Fruit fly (Drosophila melanogaster) whole organism, prepupa: ENCODE results near the gene CG7646.

Source experiments
- CG11902 ChIP-seq: fragments of 200-800 bp; sonication (Bioruptor generic); optimal IDR thresholded peaks from 3 replicates; lab custom pipeline; 2016; ENCODE audit warnings: missing biosample characterization, missing genetic modification characterization
- CG1621 ChIP-seq: fragments of 200-800 bp; sonication (Bioruptor generic); optimal IDR thresholded peaks from 3 replicates; lab custom pipeline; 2018; ENCODE audit warnings: missing biosample characterization, mild to moderate bottlenecking, missing genetic modification characterization
- CG16779 ChIP-seq: fragments of 200-800 bp; sonication (Bioruptor generic); optimal IDR thresholded peaks from 3 replicates; lab custom pipeline; 2017; ENCODE audit warnings: missing biosample characterization, mild to moderate bottlenecking, missing genetic modification characterization
- CG31627 ChIP-seq: fragments of 200-800 bp; sonication (Bioruptor generic); optimal IDR thresholded peaks from 3 replicates; lab custom pipeline; 2016; ENCODE audit warnings: missing biosample characterization, missing genetic modification characterization
- CG6854 ChIP-seq: fragments of 200-800 bp; sonication (Bioruptor generic); optimal IDR thresholded peaks from 2 replicates; lab custom pipeline; 2017; ENCODE audit warnings: missing biosample characterization, mild to moderate bottlenecking, missing genetic modification characterization
- CG8319 ChIP-seq: fragments of 200-800 bp; sonication (Bioruptor generic); optimal IDR thresholded peaks from 3 replicates; lab custom pipeline; 2016; ENCODE audit warnings: missing biosample characterization, missing genetic modification characterization
- Lpt ChIP-seq: fragments of 200-800 bp; sonication (Bioruptor generic); optimal IDR thresholded peaks from 3 replicates; lab custom pipeline; 2016; ENCODE audit warnings: missing biosample characterization, missing genetic modification characterization
- Sox102F ChIP-seq: fragments of 200-800 bp; sonication (Bioruptor generic); optimal IDR thresholded peaks from 2 replicates; lab custom pipeline; 2016; ENCODE audit warnings: missing biosample characterization, mild to moderate bottlenecking, missing genetic modification characterization
- dac ChIP-seq: fragments of 200-800 bp; sonication (Bioruptor generic); optimal IDR thresholded peaks from 2 replicates; lab custom pipeline; 2017; ENCODE audit warnings: missing biosample characterization, mild to moderate bottlenecking, missing genetic modification characterization
- esn ChIP-seq: fragments of 200-800 bp; sonication (Bioruptor generic); optimal IDR thresholded peaks from 2 replicates; lab custom pipeline; 2016; ENCODE audit warnings: missing biosample characterization, mild to moderate bottlenecking, missing genetic modification characterization, moderate library complexity
- fd59A ChIP-seq: fragments of 200-800 bp; sonication (Bioruptor generic); optimal IDR thresholded peaks from 2 replicates; lab custom pipeline; 2017; ENCODE audit warnings: missing biosample characterization, mild to moderate bottlenecking, missing genetic modification characterization, missing genetic modification reagents
- salr ChIP-seq, 2 experiments: fragments of 200-800 bp; sonication (Bioruptor generic); optimal IDR thresholded peaks; 3 replicates each; lab custom pipeline; 2016 to 2018; ENCODE audit warnings: missing biosample characterization in 2 of 2, missing genetic modification characterization in 2 of 2, mild to moderate bottlenecking in 1 of 2
- svp ChIP-seq: fragments of 200-800 bp; sonication (Bioruptor generic); peaks from one replicate; lab custom pipeline; 2016; ENCODE audit warnings: missing biosample characterization, missing genetic modification characterization

- TF ChIP-seq esn (GFP tag; lab: Kevin White, UChicago) (no peak), CG6854 (GFP tag; lab: Kevin White, UChicago) (no peak), CG11902 (GFP tag; lab: Kevin White, UChicago) (no peak), CG31627 (GFP tag; lab: Kevin White, UChicago) (no peak), dac (no peak), CG16779 (no peak), CG1621 (tag; lab: Kevin White, UChicago) (no peak), Lpt (GFP tag; lab: Kevin White, UChicago) (no peak), svp (GFP tag; lab: Kevin White, UChicago) (no peak), salr (GFP tag; optimal IDR thresholded peaks at IDR 0.05; lab: Kevin White, UChicago) (no peak), Sox102F (GFP tag; lab: Kevin White, UChicago) (no peak), fd59A (GFP tag; lab: Kevin White, UChicago) (no peak), CG8319 (no peak)
These were observed 14.9 kb downstream of the CG7646 start for dm6 chr3L:20006269-20007265.
